Fruit fly (Drosophila melanogaster) whole organism: ENCODE results near the gene CG15882.
A peak's percentile ranks its signal among the peaks of the same experiment; 100 is the strongest.

Experiments
- CG8478 ChIP-seq: fragments of >200 bp; optimal IDR thresholded peaks from 2 replicates; lab custom pipeline; 2018; ENCODE audit warnings: inconsistent platforms
- Dll ChIP-seq: fragments of >200 bp; optimal IDR thresholded peaks from 2 replicates; lab custom pipeline; 2017

DNA sequence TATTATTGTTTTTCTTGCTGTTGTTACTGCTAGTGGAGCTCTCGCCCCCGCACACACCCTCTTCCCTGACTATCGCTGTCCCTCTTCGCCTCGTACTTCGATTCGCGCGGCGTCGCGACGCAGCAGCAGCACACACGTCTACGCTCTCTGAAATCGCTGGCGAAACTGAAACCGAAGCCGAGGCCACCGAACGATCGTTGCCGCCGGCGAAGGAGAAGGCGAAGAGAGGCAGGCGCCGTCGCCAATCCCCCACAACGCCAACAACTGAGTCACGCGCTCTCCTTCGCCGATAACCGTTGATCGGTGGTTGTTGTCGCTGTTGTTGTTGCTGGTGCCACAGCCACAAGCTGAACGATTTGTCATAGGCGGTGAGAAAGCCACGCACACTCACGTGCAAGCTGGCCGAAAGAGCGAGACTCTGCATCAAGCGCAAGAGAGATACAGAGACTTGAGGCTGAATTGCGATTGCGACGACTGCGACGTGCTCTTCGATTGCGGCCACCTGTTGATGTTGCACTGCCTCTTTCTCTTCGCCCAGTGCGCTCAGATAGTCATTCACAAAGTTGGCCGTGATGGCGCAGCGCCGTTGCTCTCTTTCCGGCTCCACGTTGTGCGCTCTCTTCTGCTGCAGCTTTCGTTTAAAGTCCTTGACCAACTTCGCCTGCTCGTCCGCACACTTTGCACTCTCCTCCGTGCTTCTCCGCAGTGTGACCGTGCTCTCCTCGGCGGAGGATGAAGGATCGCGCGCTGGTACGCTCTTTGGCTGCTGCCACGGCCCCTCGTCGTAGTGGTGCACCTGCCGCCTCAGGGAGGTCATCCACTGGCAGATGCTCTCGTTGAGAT, 29.3 kb upstream of the CG15882 start:
- TF ChIP-seq Dll (lab: Kevin White, UChicago) (peak; percentile 77), CG8478 (lab: Kevin White, UChicago) (no peak)
